Worm (Caenorhabditis elegans): Measurements from ENCODE around the gene T03F7.7.

The T03F7.7 gene

ce11 chrV:11316801-11317200 is 5.6 kb downstream of the T03F7.7 start, which contains the start of gene cutl-18:
Gene cutl-18 (minus strand): TSS chrV:11316901.
- TF ChIP-seq T07F8.4 (tag; optimal IDR thresholded peaks at IDR 0.05), result no peak
- no peak for TF ChIP-seq K11D2.4 (GFP tag; IDR thresholded peaks at IDR 0.05)

ce11 chrV:11320860-11321259 is 9.6 kb downstream of the T03F7.7 start:
- no peak for TF ChIP-seq egl-18 (GFP tag; IDR thresholded peaks at IDR 0.05)
- no peak for TF ChIP-seq ztf-3 (GFP tag; optimal IDR thresholded peaks at IDR 0.05)
- no peak for TF ChIP-seq K11D2.4 (GFP tag; IDR thresholded peaks at IDR 0.05)
- TF ChIP-seq nhr-80 (tag; optimal IDR thresholded peaks at IDR 0.05), result no peak
- TF ChIP-seq nhr-90 (tag; optimal IDR thresholded peaks at IDR 0.05), result no peak
- TF ChIP-seq F37B4.10 (GFP tag; IDR thresholded peaks at IDR 0.05), result no peak
- no peak for TF ChIP-seq athp-1 (tag; optimal IDR thresholded peaks at IDR 0.05)
- TF ChIP-seq madf-6 (GFP tag; IDR thresholded peaks at IDR 0.05), result no peak
- no peak for TF ChIP-seq B0019.2 (GFP tag; conservative IDR thresholded peaks at IDR 0.05)
- no peak for TF ChIP-seq zim-3 (tag; optimal IDR thresholded peaks at IDR 0.05)

ce11 chrV:11321719-11322118 is 10.5 kb downstream of the T03F7.7 start, which contains the start of gene F47G9.4:
Gene F47G9.4 (minus strand): TSS chrV:11321816.
- TF ChIP-seq nhr-80 (tag; optimal IDR thresholded peaks at IDR 0.05), result peak; percentile 39
- TF ChIP-seq egrh-3 (GFP tag; IDR thresholded peaks at IDR 0.05), result no peak

- no peak for TF ChIP-seq ama-1 (optimal IDR thresholded peaks at IDR 0.05)
- peak in 1 of 2 experiments; percentile 14 for TF ChIP-seq ama-1 (GFP tag; optimal IDR thresholded peaks at IDR 0.05)
- TF ChIP-seq zfh-2 (GFP tag; conservative IDR thresholded peaks at IDR 0.05), result no peak
- TF ChIP-seq madf-6 (GFP tag; IDR thresholded peaks at IDR 0.05), result peak; percentile 48; the same call in 1 of the 2 replicates
- TF ChIP-seq aptf-2 (GFP tag; conservative IDR thresholded peaks at IDR 0.05), result no peak
- 0 out of 2 replicates have a peak, but pooled peaks have one; percentile 43 for TF ChIP-seq nfyb-1 (GFP tag; IDR thresholded peaks at IDR 0.05)
Measured at ce11 chrV:11323720-11324119, 12.5 kb downstream of the T03F7.7 start, which contains the start of gene str-141. Gene str-141 (minus strand): TSS chrV:11323820.

- TF ChIP-seq egl-44 (GFP tag; IDR thresholded peaks at IDR 0.05) (0 out of 2 replicates have a peak, but pooled peaks have one; percentile 24), hsf-1 (GFP tag; IDR thresholded peaks at IDR 0.05) (no peak), nhr-179 (tag; optimal IDR thresholded peaks at IDR 0.05) (no peak), rcor-1 (GFP tag; IDR thresholded peaks at IDR 0.05) (peak; percentile 89), T26A5.8 (tag; optimal IDR thresholded peaks at IDR 0.05) (no peak), lin-26 (GFP tag; IDR thresholded peaks at IDR 0.05) (0 out of 2 replicates have a peak, but pooled peaks have one; percentile 42), snpc-1.3 (tag; optimal IDR thresholded peaks at IDR 0.05; ENCODE audit: insufficient read depth) (no peak), ceh-79 (tag; optimal IDR thresholded peaks at IDR 0.05) (no peak), F57A8.1 (GFP tag; optimal IDR thresholded peaks at IDR 0.05) (no peak), ceh-40 (GFP tag; IDR thresholded peaks at IDR 0.05) (no peak), pbrm-1 (GFP tag; IDR thresholded peaks at IDR 0.05) (peak; percentile 84), Y56A3A.18 (GFP tag; IDR thresholded peaks at IDR 0.05) (no peak), somi-1 (GFP tag; optimal IDR thresholded peaks at IDR 0.05) (no peak), ztf-26 (tag; optimal IDR thresholded peaks at IDR 0.05) (no peak), B0336.3 (GFP tag; IDR thresholded peaks at IDR 0.05) (no peak), repo-1 (tag; optimal IDR thresholded peaks at IDR 0.05) (no peak), ama-1 (optimal IDR thresholded peaks at IDR 0.05) (no peak), ama-1 (GFP tag; optimal IDR thresholded peaks at IDR 0.05) (no peak), F49E8.2 (tag; optimal IDR thresholded peaks at IDR 0.05; ENCODE audit: insufficient read depth) (no peak), aptf-3 (GFP tag; IDR thresholded peaks at IDR 0.05) (no peak), him-1 (tag; optimal IDR thresholded peaks at IDR 0.05) (no peak), madf-8 (GFP tag; conservative IDR thresholded peaks at IDR 0.05) (peak; percentile 39), mes-4 (tag; optimal IDR thresholded peaks at IDR 0.05) (no peak), nhr-90 (tag; optimal IDR thresholded peaks at IDR 0.05) (no peak), unc-62 (GFP tag; optimal IDR thresholded peaks at IDR 0.05) (no peak), attf-3 (GFP tag; conservative IDR thresholded peaks at IDR 0.05) (peak; percentile 46; the same call in 1 of the 2 replicates), B0035.1 (tag; optimal IDR thresholded peaks at IDR 0.05) (no peak), hmg-20 (GFP tag; IDR thresholded peaks at IDR 0.05) (no peak), ztf-25 (GFP tag; IDR thresholded peaks at IDR 0.05) (no peak)
Measured at ce11 chrV:11326914-11327367, 15.7 kb downstream of the T03F7.7 start, which contains the start of gene tmed-10. Gene tmed-10 (minus strand): TSS chrV:11326964.

Measured in whole organism, young adult.